Fruit fly (Drosophila melanogaster) whole organism, prepupa: ENCODE measurements around the gene SIDL.

Experiments
- CG34406 ChIP-seq: fragments of 200-800 bp; sonication (Bioruptor generic); optimal IDR thresholded peaks from 3 replicates; lab custom pipeline; 2016; ENCODE audit warnings: missing biosample characterization, missing genetic modification characterization
- CG3919 ChIP-seq: fragments of 200-800 bp; sonication (Bioruptor generic); optimal IDR thresholded peaks from 3 replicates; lab custom pipeline; 2016; ENCODE audit warnings: missing biosample characterization, missing genetic modification characterization
- Eip78C ChIP-seq: fragments of 200-800 bp; sonication (Bioruptor generic); peaks from one replicate; lab custom pipeline; 2016; ENCODE audit warnings: missing biosample characterization, missing genetic modification characterization
- Hr39 ChIP-seq: fragments of 200-800 bp; sonication (Bioruptor generic); optimal IDR thresholded peaks from 2 replicates; lab custom pipeline; 2016; ENCODE audit warnings: missing biosample characterization, missing genetic modification characterization
- eg ChIP-seq: fragments of 200-800 bp; sonication (Bioruptor generic); IDR thresholded peaks from 3 replicates; pipeline ENCODE4 v1.3.6; 2022; ENCODE audit warnings: missing biosample characterization, missing genetic modification characterization
- svp ChIP-seq: fragments of 200-800 bp; sonication (Bioruptor generic); peaks from one replicate; lab custom pipeline; 2016; ENCODE audit warnings: missing biosample characterization, missing genetic modification characterization

dm6 chr3R:15177230-15177629 lies 41.4 kb downstream of the SIDL start:
- TF ChIP-seq Hr39 (GFP tag; lab: Kevin White, UChicago): no peak
- TF ChIP-seq CG34406: no peak
- TF ChIP-seq CG3919 (GFP tag; lab: Kevin White, UChicago): no peak
- no peak for TF ChIP-seq Eip78C (GFP tag; lab: Kevin White, UChicago)
- no peak for TF ChIP-seq eg (GFP tag; lab: Robert Waterston, UW)
- TF ChIP-seq svp: no peak
